Worm (Caenorhabditis elegans): ENCODE measurements around the gene B0303.14.

B0303.14 gene

DNA sequence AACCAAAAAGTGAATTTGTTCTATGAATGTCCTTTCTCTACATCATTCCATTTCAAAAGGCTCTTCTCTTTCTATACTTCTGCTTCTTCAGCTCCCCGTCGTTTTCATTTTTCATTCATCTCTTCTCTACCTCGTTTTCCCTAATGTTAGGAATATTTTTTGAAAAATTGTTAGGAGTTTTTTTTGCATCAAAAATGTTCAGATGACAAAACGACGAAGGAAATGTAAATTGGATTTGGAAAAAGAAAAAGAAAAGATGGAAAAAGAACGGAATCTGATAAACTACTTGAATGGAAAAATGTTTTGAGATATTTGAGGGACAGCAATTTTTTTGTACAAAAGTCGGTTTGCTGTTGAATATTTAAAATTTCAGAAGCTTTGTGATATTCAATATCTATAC is 28.8 kb upstream of the B0303.14 start:
- TF ChIP-seq T22C8.4 (GFP tag; IDR thresholded peaks at IDR 0.05), result no peak
- TF ChIP-seq flt-1 (GFP tag; IDR thresholded peaks at IDR 0.05), result no peak
- TF ChIP-seq tab-1 (GFP tag; IDR thresholded peaks at IDR 0.05), result no peak
- TF ChIP-seq ref-1 (GFP tag; conservative IDR thresholded peaks at IDR 0.05), result no peak

- no peak for TF ChIP-seq ref-1 (GFP tag; conservative IDR thresholded peaks at IDR 0.05)
- no peak for TF ChIP-seq flt-1 (GFP tag; IDR thresholded peaks at IDR 0.05)
- no peak for TF ChIP-seq ztf-29 (GFP tag; IDR thresholded peaks at IDR 0.05)
- TF ChIP-seq tab-1 (GFP tag; IDR thresholded peaks at IDR 0.05), result no peak
- no peak for TF ChIP-seq med-1 (GFP tag; optimal IDR thresholded peaks at IDR 0.05; ENCODE audit: insufficient read depth)
- no peak for TF ChIP-seq ztf-23 (GFP tag; IDR thresholded peaks at IDR 0.05)
- TF ChIP-seq cog-1 (tag; optimal IDR thresholded peaks at IDR 0.05), result no peak
- TF ChIP-seq klf-2 (GFP tag; conservative IDR thresholded peaks at IDR 0.05), result no peak
- TF ChIP-seq T22C8.4 (GFP tag; IDR thresholded peaks at IDR 0.05), result no peak
Observed at ce11 chrIII:8743796-8744404, 27.9 kb upstream of the B0303.14 start, which contains the start of gene ZK370.6. Gene ZK370.6 (minus strand): TSS chrIII:8743846.

- TF ChIP-seq med-1 (GFP tag; optimal IDR thresholded peaks at IDR 0.05; ENCODE audit: insufficient read depth) (no peak), ztf-23 (GFP tag; IDR thresholded peaks at IDR 0.05) (no peak), cog-1 (tag; optimal IDR thresholded peaks at IDR 0.05) (no peak)
Observed at ce11 chrIII:8742584-8742983, 26.6 kb upstream of the B0303.14 start.

- no peak for TF ChIP-seq med-1 (GFP tag; optimal IDR thresholded peaks at IDR 0.05; ENCODE audit: insufficient read depth)
Observed at ce11 chrIII:8741955-8742354, 26.0 kb upstream of the B0303.14 start.

DNA sequence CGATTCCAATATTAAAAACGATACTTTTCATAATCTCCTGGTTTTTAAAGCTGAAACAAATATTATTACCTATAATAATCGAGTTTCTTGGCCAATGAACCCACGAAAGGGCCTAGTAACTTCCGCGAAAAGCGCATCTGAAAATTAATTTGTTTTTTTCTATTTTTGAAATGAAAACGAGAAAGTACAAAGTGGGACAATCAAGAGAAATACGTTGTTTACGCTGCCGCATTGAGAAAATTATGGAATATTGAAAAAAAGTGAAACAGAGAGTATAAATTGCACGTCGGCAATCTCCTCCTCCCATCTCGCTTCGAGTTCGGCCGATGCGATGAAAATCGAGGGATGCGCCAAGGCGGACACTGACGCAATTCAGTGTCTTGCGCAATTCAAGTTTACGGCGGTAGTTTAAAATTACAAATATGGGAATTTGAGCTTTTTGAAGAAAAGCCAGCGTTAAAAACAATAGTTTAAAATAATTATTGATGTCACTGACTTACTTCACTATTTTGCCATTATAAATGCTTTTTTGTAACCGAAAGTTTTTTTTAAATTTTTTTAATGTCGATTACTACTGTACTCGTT is 25.4 kb upstream of the B0303.14 start, which contains the start of gene pdhk-2:
pdhk-2 (minus strand) TSS at position 137 of the 585 bp plus-strand sequence.
- TF ChIP-seq ztf-29 (GFP tag; IDR thresholded peaks at IDR 0.05) (no peak), klf-2 (GFP tag; conservative IDR thresholded peaks at IDR 0.05) (0 out of 2 replicates have a peak, but pooled peaks have one; percentile 63), cog-1 (tag; optimal IDR thresholded peaks at IDR 0.05) (peak; percentile 72), ref-1 (GFP tag; conservative IDR thresholded peaks at IDR 0.05) (0 out of 2 replicates have a peak, but pooled peaks have one; percentile 5), med-1 (GFP tag; optimal IDR thresholded peaks at IDR 0.05; ENCODE audit: insufficient read depth) (no peak), T22C8.4 (GFP tag; IDR thresholded peaks at IDR 0.05) (no peak), flt-1 (GFP tag; IDR thresholded peaks at IDR 0.05) (peak; percentile 81), tab-1 (GFP tag; IDR thresholded peaks at IDR 0.05) (peak; percentile 69; the same call in 1 of the 2 replicates), ztf-23 (GFP tag; IDR thresholded peaks at IDR 0.05) (peak; percentile 90)

ce11 chrIII:8739786-8740185 is 23.8 kb upstream of the B0303.14 start:
- TF ChIP-seq T22C8.4 (GFP tag; IDR thresholded peaks at IDR 0.05), result no peak
- TF ChIP-seq cog-1 (tag; optimal IDR thresholded peaks at IDR 0.05), result no peak
- TF ChIP-seq ztf-23 (GFP tag; IDR thresholded peaks at IDR 0.05), result no peak
- TF ChIP-seq ztf-29 (GFP tag; IDR thresholded peaks at IDR 0.05), result no peak
- no peak for TF ChIP-seq klf-2 (GFP tag; conservative IDR thresholded peaks at IDR 0.05)
- TF ChIP-seq ref-1 (GFP tag; conservative IDR thresholded peaks at IDR 0.05), result no peak
- no peak for TF ChIP-seq flt-1 (GFP tag; IDR thresholded peaks at IDR 0.05)
- TF ChIP-seq tab-1 (GFP tag; IDR thresholded peaks at IDR 0.05), result no peak

DNA sequence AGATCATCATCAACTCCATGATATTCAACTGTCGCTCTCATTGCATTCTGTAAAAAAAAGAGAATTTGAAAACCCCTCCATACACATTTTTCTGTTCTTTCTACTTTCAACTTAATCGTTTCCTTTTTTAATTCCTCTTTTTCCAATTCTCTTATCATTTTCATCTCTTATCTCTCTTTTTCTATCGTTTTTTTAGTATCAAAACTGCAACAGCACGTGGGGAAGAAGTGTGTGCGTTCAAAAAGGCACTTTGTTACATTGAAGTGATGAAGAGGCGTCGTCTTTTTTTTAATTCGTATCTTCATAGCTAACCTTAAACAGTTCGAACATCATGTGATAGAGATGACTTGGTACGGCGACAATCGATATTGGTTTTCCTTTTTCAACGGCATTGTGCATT is 23.1 kb upstream of the B0303.14 start:
- no peak for TF ChIP-seq T22C8.4 (GFP tag; IDR thresholded peaks at IDR 0.05)
- no peak for TF ChIP-seq ztf-23 (GFP tag; IDR thresholded peaks at IDR 0.05)
- no peak for TF ChIP-seq ztf-29 (GFP tag; IDR thresholded peaks at IDR 0.05)
- TF ChIP-seq tab-1 (GFP tag; IDR thresholded peaks at IDR 0.05), result no peak
- TF ChIP-seq flt-1 (GFP tag; IDR thresholded peaks at IDR 0.05), result no peak
- no peak for TF ChIP-seq klf-2 (GFP tag; conservative IDR thresholded peaks at IDR 0.05)
- no peak for TF ChIP-seq ref-1 (GFP tag; conservative IDR thresholded peaks at IDR 0.05)
- no peak for TF ChIP-seq cog-1 (tag; optimal IDR thresholded peaks at IDR 0.05)
- TF ChIP-seq med-1 (GFP tag; optimal IDR thresholded peaks at IDR 0.05; ENCODE audit: insufficient read depth), result no peak

ce11 chrIII:8738289-8738688 is 22.3 kb upstream of the B0303.14 start:
- TF ChIP-seq ztf-29 (GFP tag; IDR thresholded peaks at IDR 0.05) (no peak), med-1 (GFP tag; optimal IDR thresholded peaks at IDR 0.05; ENCODE audit: insufficient read depth) (no peak), T22C8.4 (GFP tag; IDR thresholded peaks at IDR 0.05) (no peak), tab-1 (GFP tag; IDR thresholded peaks at IDR 0.05) (no peak), klf-2 (GFP tag; conservative IDR thresholded peaks at IDR 0.05) (no peak), flt-1 (GFP tag; IDR thresholded peaks at IDR 0.05) (no peak), ref-1 (GFP tag; conservative IDR thresholded peaks at IDR 0.05) (no peak), ztf-23 (GFP tag; IDR thresholded peaks at IDR 0.05) (no peak)

ce11 chrIII:8737391-8737790 is 21.4 kb upstream of the B0303.14 start:
- TF ChIP-seq tab-1 (GFP tag; IDR thresholded peaks at IDR 0.05) (no peak), ref-1 (GFP tag; conservative IDR thresholded peaks at IDR 0.05) (no peak), cog-1 (tag; optimal IDR thresholded peaks at IDR 0.05) (no peak), klf-2 (GFP tag; conservative IDR thresholded peaks at IDR 0.05) (no peak), flt-1 (GFP tag; IDR thresholded peaks at IDR 0.05) (no peak), med-1 (GFP tag; optimal IDR thresholded peaks at IDR 0.05; ENCODE audit: insufficient read depth) (no peak), ztf-29 (GFP tag; IDR thresholded peaks at IDR 0.05) (no peak), ztf-23 (GFP tag; IDR thresholded peaks at IDR 0.05) (no peak), T22C8.4 (GFP tag; IDR thresholded peaks at IDR 0.05) (no peak)

DNA sequence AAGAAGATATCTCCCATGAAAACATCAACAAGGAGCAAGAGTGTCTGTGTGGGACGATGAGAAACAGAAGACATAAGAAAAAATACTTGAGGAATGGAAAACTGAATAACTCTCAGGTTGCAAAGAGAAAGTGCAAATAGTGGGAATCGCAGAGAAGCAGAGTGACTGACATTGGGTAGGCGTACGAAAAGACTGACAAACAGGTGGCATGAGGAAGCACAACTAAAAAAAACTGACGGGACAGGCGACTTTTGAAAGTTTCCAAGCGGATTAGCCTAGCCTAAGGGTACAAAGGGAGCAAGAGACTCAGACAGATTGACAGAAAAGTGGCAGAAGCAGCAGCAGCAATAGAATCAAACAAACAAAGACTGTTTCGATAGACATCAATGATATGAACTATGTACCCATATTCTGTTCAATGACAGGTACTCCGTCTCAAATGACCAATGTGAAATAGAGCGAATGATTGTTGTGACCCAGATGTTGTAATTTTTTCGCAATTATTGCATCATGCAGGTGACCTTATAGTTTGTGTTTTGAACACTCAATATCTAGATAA is 18.4 kb upstream of the B0303.14 start:
- TF ChIP-seq ref-1 (GFP tag; conservative IDR thresholded peaks at IDR 0.05) (no peak), klf-2 (GFP tag; conservative IDR thresholded peaks at IDR 0.05) (no peak), tab-1 (GFP tag; IDR thresholded peaks at IDR 0.05) (no peak), flt-1 (GFP tag; IDR thresholded peaks at IDR 0.05) (peak; percentile 59), T22C8.4 (GFP tag; IDR thresholded peaks at IDR 0.05) (no peak)
